Fruit fly (Drosophila melanogaster) whole organism, embryonic: ENCODE measurements around the gene HipHop.

ENCODE experiments used
- Atf6 ChIP-seq: fragments of 200-800 bp; sonication (Bioruptor generic); IDR thresholded peaks from 2 replicates; pipeline ENCODE4 v1.3.6; 2022; ENCODE audit warnings: missing biosample characterization, missing genetic modification characterization
- BEAF-32 ChIP-seq: fragments of 200-800 bp; sonication (Bioruptor generic); optimal IDR thresholded peaks from 3 replicates; lab custom pipeline; 2017; ENCODE audit warnings: missing biosample characterization, missing genetic modification characterization, mild to moderate bottlenecking, moderate library complexity, missing genetic modification reagents
- CG10462 ChIP-seq: fragments of 200-800 bp; sonication (Bioruptor generic); optimal IDR thresholded peaks from 2 replicates; lab custom pipeline; 2016; ENCODE audit warnings: missing biosample characterization, missing genetic modification characterization
- CG15479 ChIP-seq: fragments of 200-800 bp; sonication (Bioruptor generic); optimal IDR thresholded peaks from 3 replicates; lab custom pipeline; 2019; ENCODE audit warnings: missing biosample characterization, mild to moderate bottlenecking, missing genetic modification characterization, moderate library complexity
- CG15514 ChIP-seq: fragments of 200-800 bp; sonication (Bioruptor generic); optimal IDR thresholded peaks from 3 replicates; lab custom pipeline; 2017; ENCODE audit warnings: missing biosample characterization, missing genetic modification characterization, mild to moderate bottlenecking, moderate library complexity, missing genetic modification reagents
- CG17385 ChIP-seq: fragments of 200-800 bp; sonication (Bioruptor generic); optimal IDR thresholded peaks from 3 replicates; lab custom pipeline; 2018; ENCODE audit warnings: missing biosample characterization, mild to moderate bottlenecking, missing genetic modification characterization
- CG17829 ChIP-seq: fragments of 200-800 bp; optimal IDR thresholded peaks from 2 replicates; lab custom pipeline; 2019; ENCODE audit warnings: missing biosample characterization, mild to moderate bottlenecking, missing genetic modification characterization, moderate library complexity
- CG18764 ChIP-seq: fragments of 200-800 bp; sonication (Bioruptor generic); optimal IDR thresholded peaks from 3 replicates; lab custom pipeline; 2016; ENCODE audit warnings: missing biosample characterization, missing genetic modification characterization
- CG2116 ChIP-seq: fragments of 200-800 bp; sonication (Bioruptor generic); optimal IDR thresholded peaks from 3 replicates; lab custom pipeline; 2018; ENCODE audit warnings: missing biosample characterization, mild to moderate bottlenecking, missing genetic modification characterization
- CG31365 ChIP-seq: fragments of 200-800 bp; sonication (Bioruptor generic); optimal IDR thresholded peaks from 2 replicates; lab custom pipeline; 2018; ENCODE audit warnings: missing biosample characterization, mild to moderate bottlenecking, missing genetic modification characterization
- CG33557 ChIP-seq: fragments of 200-800 bp; sonication (Bioruptor generic); optimal IDR thresholded peaks from 2 replicates; lab custom pipeline; 2019; ENCODE audit warnings: missing biosample characterization, mild to moderate bottlenecking, missing genetic modification characterization, moderate library complexity
- CG4360 ChIP-seq: fragments of 200-800 bp; sonication (Bioruptor generic); IDR thresholded peaks from 2 replicates; pipeline ENCODE4 v1.3.6; 2022; ENCODE audit warnings: missing biosample characterization, missing genetic modification characterization
- CG7372 ChIP-seq: fragments of 200-800 bp; sonication (Bioruptor generic); IDR thresholded peaks from 2 replicates; pipeline ENCODE4 v1.3.6; 2022; ENCODE audit warnings: missing biosample characterization, missing genetic modification characterization
- CG9215 ChIP-seq: fragments of 200-800 bp; sonication (Bioruptor generic); IDR thresholded peaks from 2 replicates; pipeline ENCODE4 v1.3.6; 2022; ENCODE audit warnings: missing biosample characterization, missing genetic modification characterization
- Deaf1 ChIP-seq: fragments of 200-800 bp; optimal IDR thresholded peaks from 3 replicates; lab custom pipeline; 2019; ENCODE audit warnings: missing biosample characterization, mild to moderate bottlenecking, missing genetic modification characterization, moderate library complexity
- Drgx ChIP-seq: fragments of 200-800 bp; sonication (Bioruptor generic); IDR thresholded peaks from 2 replicates; pipeline ENCODE4 v1.3.6; 2022; ENCODE audit warnings: missing biosample characterization, missing genetic modification characterization
- Ets97D ChIP-seq: fragments of 200-800 bp; sonication (Bioruptor generic); optimal IDR thresholded peaks from 3 replicates; lab custom pipeline; 2016; ENCODE audit warnings: missing biosample characterization, missing genetic modification characterization
- GATAe ChIP-seq: fragments of 200-800 bp; sonication (Bioruptor generic); conservative IDR thresholded peaks from 2 replicates; pipeline ENCODE4 v1.3.6; 2022; ENCODE audit warnings: missing biosample characterization, missing genetic modification characterization
- HmgZ ChIP-seq: fragments of 200-800 bp; sonication (Bioruptor generic); optimal IDR thresholded peaks from 2 replicates; lab custom pipeline; 2018; ENCODE audit warnings: missing biosample characterization, mild to moderate bottlenecking, missing genetic modification characterization
- MESR4 ChIP-seq: fragments of 200-800 bp; sonication (Bioruptor generic); optimal IDR thresholded peaks from 2 replicates; lab custom pipeline; 2018; ENCODE audit warnings: missing biosample characterization, mild to moderate bottlenecking, missing genetic modification characterization, moderate library complexity
- Med ChIP-seq: fragments of 200-800 bp; sonication (Bioruptor generic); peaks from one replicate; lab custom pipeline; 2016; ENCODE audit warnings: missing biosample characterization, missing genetic modification characterization, mild to moderate bottlenecking, inconsistent platforms, moderate library complexity
- Oli ChIP-seq: fragments of 200-800 bp; sonication (Bioruptor generic); optimal IDR thresholded peaks from 2 replicates; lab custom pipeline; 2018; ENCODE audit warnings: missing biosample characterization, mild to moderate bottlenecking, missing genetic modification characterization, moderate library complexity
- Pdp1 ChIP-seq, 2 experiments: fragments of 200-800 bp; sonication (Bioruptor generic); optimal IDR thresholded peaks; 3 replicates each; lab custom pipeline; 2016; ENCODE audit warnings: missing biosample characterization in 2 of 2, missing genetic modification characterization in 2 of 2, mild to moderate bottlenecking in 1 of 2, moderate library complexity in 1 of 2
- Rx ChIP-seq: fragments of 200-800 bp; sonication (Bioruptor generic); IDR thresholded peaks from 2 replicates; pipeline ENCODE4 v1.3.6; 2022; ENCODE audit warnings: missing biosample characterization, missing genetic modification characterization
- bcd ChIP-seq: fragments of 200-800 bp; sonication (Bioruptor generic); optimal IDR thresholded peaks from 2 replicates; lab custom pipeline; 2017; ENCODE audit warnings: missing biosample characterization, mild to moderate bottlenecking, missing genetic modification characterization
- eve ChIP-seq, 2 experiments: fragments of >200 bp; optimal IDR thresholded peaks; 2 replicates each; lab custom pipeline; 2017; ENCODE audit warnings: missing biosample characterization in 2 of 2, missing genetic modification characterization in 2 of 2
- gsb ChIP-seq: fragments of 200-800 bp; sonication (Bioruptor generic); IDR thresholded peaks from 2 replicates; pipeline ENCODE4 v1.3.6; 2022; ENCODE audit warnings: missing biosample characterization, missing genetic modification characterization
- hkb ChIP-seq, 2 experiments: fragments of 200-800 bp in 1 of 2; fragments of >200 bp in 1 of 2; sonication (Bioruptor generic) in 1 of 2; IDR thresholded peaks in 1 of 2; optimal IDR thresholded peaks in 1 of 2; 2 replicates each; pipeline versions ENCODE4 v1.3.6 to Lab custom; 2017 to 2022; ENCODE audit warnings: missing biosample characterization in 1 of 2, missing genetic modification characterization in 1 of 2
- kni ChIP-seq: fragments of 200-800 bp; sonication (Bioruptor generic); optimal IDR thresholded peaks from 3 replicates; lab custom pipeline; 2017; ENCODE audit warnings: mild to moderate bottlenecking, missing biosample characterization, missing genetic modification reagents, missing genetic modification characterization
- nom ChIP-seq: fragments of 200-800 bp; sonication (Bioruptor generic); optimal IDR thresholded peaks from 2 replicates; lab custom pipeline; 2017; ENCODE audit warnings: missing biosample characterization, missing genetic modification characterization, mild to moderate bottlenecking, moderate library complexity, missing genetic modification reagents
- psq ChIP-seq: fragments of 200-800 bp; sonication (Bioruptor generic); optimal IDR thresholded peaks from 2 replicates; lab custom pipeline; 2017; ENCODE audit warnings: missing biosample characterization, missing genetic modification characterization
- pum ChIP-seq: fragments of 200-800 bp; sonication (Bioruptor generic); optimal IDR thresholded peaks from 2 replicates; lab custom pipeline; 2016; ENCODE audit warnings: missing biosample characterization, missing genetic modification characterization
- sens ChIP-seq: fragments of 200-800 bp; sonication (Bioruptor generic); peaks from one replicate; lab custom pipeline; 2016; ENCODE audit warnings: missing biosample characterization, missing genetic modification characterization
- sqz ChIP-seq: fragments of 200-800 bp; sonication (Bioruptor generic); optimal IDR thresholded peaks from 3 replicates; lab custom pipeline; 2018; ENCODE audit warnings: missing biosample characterization, mild to moderate bottlenecking, missing genetic modification characterization
- tx ChIP-seq: fragments of 200-800 bp; sonication (Bioruptor generic); optimal IDR thresholded peaks from 2 replicates; lab custom pipeline; 2016; ENCODE audit warnings: missing biosample characterization, missing genetic modification characterization
- vfl ChIP-seq: fragments of 200-800 bp; sonication (Bioruptor generic); optimal IDR thresholded peaks from 2 replicates; lab custom pipeline; 2016; ENCODE audit warnings: missing biosample characterization, missing genetic modification characterization

HipHop gene

dm6 chr3L:18817264-18817894, 3.6 kb upstream of the HipHop start (continued):
- TF ChIP-seq bcd (GFP tag; lab: Kevin White, UChicago) (no peak), sqz (GFP tag; lab: Kevin White, UChicago) (peak; percentile 88), CG15479 (GFP tag; lab: Kevin White, UChicago) (peak; percentile 50), gsb (no peak), CG9215 (GFP tag; lab: Robert Waterston, UW) (no peak), CG15514 (GFP tag; lab: Kevin White, UChicago) (peak; percentile 10), HmgZ (tag; lab: Kevin White, UChicago) (peak; percentile 46), GATAe (GFP tag; lab: Robert Waterston, UW) (peak; percentile 86)
- TF ChIP-seq, all 482 proteins: peak for 36

DNA sequence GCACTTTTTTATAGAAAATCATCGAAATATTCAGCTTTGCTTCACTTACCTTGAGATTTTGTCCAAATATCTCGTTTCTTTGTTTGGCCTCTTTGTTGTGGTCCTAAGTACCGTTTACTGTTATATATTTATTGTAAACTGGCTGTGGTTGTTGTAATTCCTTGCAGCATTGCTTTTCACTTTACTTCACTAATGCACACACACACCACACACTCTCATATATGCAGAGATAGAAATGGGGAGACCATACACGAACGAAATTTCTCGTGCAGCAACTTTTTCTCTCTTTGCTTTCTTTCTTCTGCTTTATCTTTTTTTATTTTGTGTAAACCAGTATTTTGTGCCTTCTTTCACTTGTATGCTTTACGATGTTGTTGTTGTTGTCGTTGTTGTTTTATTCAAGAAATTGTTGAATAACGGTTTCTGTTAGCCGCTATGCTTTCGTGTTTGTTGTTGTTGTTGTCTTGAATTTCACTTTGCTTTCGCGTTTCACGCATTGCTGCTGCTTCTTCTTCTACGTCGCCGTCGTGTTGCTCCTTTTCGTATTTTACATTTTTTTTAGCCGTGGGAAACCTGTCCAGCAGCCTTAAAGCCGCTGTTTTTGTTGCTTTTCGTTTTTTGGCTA, 1.6 kb upstream of the HipHop start:
- TF ChIP-seq kni (peak; percentile 41), CG10462 (GFP tag; lab: Kevin White, UChicago) (no peak), CG2116 (no peak), Drgx (peak; percentile 51; the same call in 1 of the 2 replicates), CG17829 (tag; lab: Kevin White, UChicago) (peak; percentile 2), CG7372 (GFP tag; lab: Robert Waterston, UW) (no peak), Med (GFP tag; lab: Kevin White, UChicago) (peak; percentile 42), hkb (optimal IDR thresholded peaks at IDR 0.05; lab: Kevin White, UChicago) (no peak), hkb (GFP tag; IDR thresholded peaks at IDR 0.05; lab: Robert Waterston, UW) (no peak), eve (GFP tag; optimal IDR thresholded peaks at IDR 0.05; lab: Kevin White, UChicago) (no peak), Deaf1 (peak; percentile 25), CG31365 (tag; lab: Kevin White, UChicago) (no peak), CG4360 (GFP tag; lab: Robert Waterston, UW) (peak; percentile 94), psq (GFP tag; lab: Kevin White, UChicago) (peak; percentile 47), Pdp1 (GFP tag; optimal IDR thresholded peaks at IDR 0.05; lab: Kevin White, UChicago) (peak in 1 of 2 experiments; percentile 47), BEAF-32 (GFP tag; lab: Kevin White, UChicago) (no peak), CG18764 (GFP tag; lab: Kevin White, UChicago) (peak; percentile 67), CG17385 (GFP tag; lab: Kevin White, UChicago) (peak; percentile 87), CG33557 (GFP tag; lab: Kevin White, UChicago) (peak; percentile 0), Oli (tag; lab: Kevin White, UChicago) (no peak), nom (peak; percentile 71), vfl (no peak), Atf6 (GFP tag; lab: Robert Waterston, UW) (0 out of 2 replicates have a peak, but pooled peaks have one; percentile 10), pum (GFP tag; lab: Kevin White, UChicago) (no peak), Ets97D (GFP tag; lab: Kevin White, UChicago) (no peak), CG15514 (GFP tag; lab: Kevin White, UChicago) (peak; percentile 3), MESR4 (no peak), Rx (GFP tag; lab: Robert Waterston, UW) (no peak), tx (GFP tag; lab: Kevin White, UChicago) (no peak), sens (GFP tag; lab: Kevin White, UChicago) (peak; percentile 17)
- TF ChIP-seq, all 482 proteins: peak for 15
